Worm (Caenorhabditis elegans): ENCODE measurements around the gene T27A1.3.

T27A1.3 gene

DNA sequence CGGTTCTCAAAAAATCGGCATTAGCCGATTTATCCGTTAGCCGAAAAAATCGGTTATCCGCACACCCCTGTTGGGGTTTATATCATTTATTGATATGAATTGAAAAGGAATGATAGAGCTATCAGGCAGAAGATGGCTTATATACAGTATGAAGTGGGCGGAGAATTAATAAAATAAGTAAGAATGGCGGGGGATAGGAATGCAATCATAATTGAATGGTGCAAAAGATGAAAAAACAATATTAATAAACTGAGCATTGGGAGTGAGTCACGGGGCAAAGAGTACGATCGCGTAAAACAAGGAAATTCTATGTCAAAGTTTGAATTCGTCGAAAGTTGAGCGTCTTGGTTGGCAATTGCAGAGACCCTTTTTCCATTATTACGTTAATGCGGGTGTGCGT is 1.4 kb downstream of the T27A1.3 start, which contains the start of gene T27A1.2:
T27A1.2 (minus strand) TSS at position 101 of the 400 bp plus-strand sequence.
- no peak for TF ChIP-seq egl-27 (tag; optimal IDR thresholded peaks at IDR 0.05)
- no peak for TF ChIP-seq fkh-10 (GFP tag; optimal IDR thresholded peaks at IDR 0.05)
- no peak for TF ChIP-seq lsy-12 (tag; optimal IDR thresholded peaks at IDR 0.05)
- TF ChIP-seq lin-15B (tag; optimal IDR thresholded peaks at IDR 0.05) = no peak
- TF ChIP-seq snpc-4 (tag; optimal IDR thresholded peaks at IDR 0.05) = no peak
- no peak for TF ChIP-seq nhr-67 (tag; optimal IDR thresholded peaks at IDR 0.05)
- TF ChIP-seq mml-1 (tag; optimal IDR thresholded peaks at IDR 0.05) = no peak
- TF ChIP-seq lin-39 (tag; optimal IDR thresholded peaks at IDR 0.05) = no peak
- TF ChIP-seq pqm-1 (tag; optimal IDR thresholded peaks at IDR 0.05) = no peak
- TF ChIP-seq mdl-1 (tag; optimal IDR thresholded peaks at IDR 0.05) = no peak
- no peak for TF ChIP-seq jun-1 (tag; optimal IDR thresholded peaks at IDR 0.05)
- no peak for TF ChIP-seq hmg-11 (tag; optimal IDR thresholded peaks at IDR 0.05)

DNA sequence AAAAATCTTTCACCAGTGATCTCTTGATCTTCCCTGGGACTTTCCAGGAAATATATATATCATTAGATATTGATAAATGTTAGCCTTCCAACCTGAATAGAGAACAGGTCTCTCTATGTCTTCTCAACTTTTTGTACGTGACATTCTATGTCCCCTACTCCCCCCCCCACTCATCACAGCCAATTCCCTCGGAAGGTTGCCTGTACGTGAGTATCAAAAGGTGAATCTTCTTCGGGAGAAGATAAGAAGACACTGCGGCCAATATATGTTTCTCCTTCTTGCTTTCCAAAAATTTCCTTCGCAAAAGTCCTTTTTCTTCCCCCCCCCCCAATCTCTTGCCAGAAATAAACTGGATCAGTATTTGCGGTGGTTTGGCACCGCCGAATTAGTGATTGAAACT is 7.1 kb downstream of the T27A1.3 start:
- TF ChIP-seq ama-1 (optimal IDR thresholded peaks at IDR 0.05) = peak; percentile 9
- no peak for TF ChIP-seq elt-1 (tag; optimal IDR thresholded peaks at IDR 0.05)
- no peak for TF ChIP-seq zag-1 (tag; optimal IDR thresholded peaks at IDR 0.05)
- TF ChIP-seq ceh-28 (tag; optimal IDR thresholded peaks at IDR 0.05) = no peak
- TF ChIP-seq lin-15B (tag; optimal IDR thresholded peaks at IDR 0.05) = no peak
- TF ChIP-seq nhr-43 (tag; optimal IDR thresholded peaks at IDR 0.05; ENCODE audit: poor library complexity, severe bottlenecking) = peak; percentile 58
- no peak for TF ChIP-seq fkh-2 (tag; optimal IDR thresholded peaks at IDR 0.05)
- peak; percentile 5 for TF ChIP-seq unc-62 (GFP tag; optimal IDR thresholded peaks at IDR 0.05)
- peak; percentile 60 for TF ChIP-seq nhr-23 (tag; optimal IDR thresholded peaks at IDR 0.05)
- no peak for TF ChIP-seq unc-39 (tag; optimal IDR thresholded peaks at IDR 0.05)
- TF ChIP-seq skn-1 (tag; optimal IDR thresholded peaks at IDR 0.05) = no peak
- TF ChIP-seq nhr-67 (tag; optimal IDR thresholded peaks at IDR 0.05) = no peak
- no peak for TF ChIP-seq lsy-12 (tag; optimal IDR thresholded peaks at IDR 0.05)
- no peak for TF ChIP-seq elt-2 (tag; optimal IDR thresholded peaks at IDR 0.05)
- no peak for TF ChIP-seq nhr-12 (tag; optimal IDR thresholded peaks at IDR 0.05)
- TF ChIP-seq elt-3 (tag; optimal IDR thresholded peaks at IDR 0.05) = peak in 1 of 3 experiments; percentile 8
- peak; percentile 6 for TF ChIP-seq nfya-1 (tag; optimal IDR thresholded peaks at IDR 0.05; ENCODE audit: insufficient read depth)
- TF ChIP-seq nhr-28 (tag; optimal IDR thresholded peaks at IDR 0.05) = no peak

DNA sequence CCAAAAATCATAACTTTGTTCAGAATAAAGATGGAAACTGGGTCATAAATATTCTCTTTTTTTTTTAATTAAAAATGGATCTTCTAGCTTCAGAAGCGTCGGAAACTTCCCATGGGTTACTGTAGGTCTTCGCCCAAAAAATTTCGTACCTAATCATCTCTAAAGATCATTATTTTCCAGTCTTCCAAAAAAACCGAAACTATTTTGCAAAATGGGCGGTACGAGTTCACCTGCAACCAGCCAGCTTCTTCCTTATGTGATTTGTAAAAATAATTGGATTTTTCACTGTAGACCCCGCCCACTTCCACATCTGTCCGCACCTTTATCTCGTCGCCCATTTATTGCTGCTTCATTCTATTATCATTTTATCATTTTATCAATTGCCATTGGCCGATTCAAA is 11.1 kb downstream of the T27A1.3 start, which contains the start of gene mlt-10:
mlt-10 (plus strand) TSS at position 301 of the 400 bp plus-strand sequence.
- TF ChIP-seq nhr-23 (tag; optimal IDR thresholded peaks at IDR 0.05) (no peak), hmg-11 (tag; optimal IDR thresholded peaks at IDR 0.05) (no peak), jun-1 (tag; optimal IDR thresholded peaks at IDR 0.05) (no peak), ztf-4 (tag; optimal IDR thresholded peaks at IDR 0.05) (no peak), ceh-16 (tag; optimal IDR thresholded peaks at IDR 0.05) (no peak), nhr-28 (tag; optimal IDR thresholded peaks at IDR 0.05) (no peak), mml-1 (tag; optimal IDR thresholded peaks at IDR 0.05) (no peak), ceh-82 (tag; optimal IDR thresholded peaks at IDR 0.05) (no peak), ZK546.5 (tag; optimal IDR thresholded peaks at IDR 0.05) (no peak), snpc-4 (tag; optimal IDR thresholded peaks at IDR 0.05) (no peak), pha-4 (tag; optimal IDR thresholded peaks at IDR 0.05) (no peak), ceh-28 (tag; optimal IDR thresholded peaks at IDR 0.05) (no peak), daf-12 (tag; optimal IDR thresholded peaks at IDR 0.05) (no peak), nhr-76 (tag; optimal IDR thresholded peaks at IDR 0.05) (no peak), fos-1 (tag; optimal IDR thresholded peaks at IDR 0.05) (no peak), skn-1 (tag; optimal IDR thresholded peaks at IDR 0.05) (no peak), mdl-1 (tag; optimal IDR thresholded peaks at IDR 0.05) (no peak), nhr-237 (tag; optimal IDR thresholded peaks at IDR 0.05) (no peak)

- TF ChIP-seq nhr-43 (tag; optimal IDR thresholded peaks at IDR 0.05; ENCODE audit: poor library complexity, severe bottlenecking) = peak; percentile 74
- no peak for TF ChIP-seq lsy-12 (tag; optimal IDR thresholded peaks at IDR 0.05)
- TF ChIP-seq ztf-11 (tag; optimal IDR thresholded peaks at IDR 0.05) = no peak
- TF ChIP-seq nhr-76 (tag; optimal IDR thresholded peaks at IDR 0.05) = no peak
- no peak for TF ChIP-seq nhr-237 (tag; optimal IDR thresholded peaks at IDR 0.05)
Measured at ce11 chrII:549501-549900, 14.2 kb downstream of the T27A1.3 start.

All from whole organism, L3 larva.